2 worm cellular contexts compared by ENCODE assay signal in the genomic region with DNA sequence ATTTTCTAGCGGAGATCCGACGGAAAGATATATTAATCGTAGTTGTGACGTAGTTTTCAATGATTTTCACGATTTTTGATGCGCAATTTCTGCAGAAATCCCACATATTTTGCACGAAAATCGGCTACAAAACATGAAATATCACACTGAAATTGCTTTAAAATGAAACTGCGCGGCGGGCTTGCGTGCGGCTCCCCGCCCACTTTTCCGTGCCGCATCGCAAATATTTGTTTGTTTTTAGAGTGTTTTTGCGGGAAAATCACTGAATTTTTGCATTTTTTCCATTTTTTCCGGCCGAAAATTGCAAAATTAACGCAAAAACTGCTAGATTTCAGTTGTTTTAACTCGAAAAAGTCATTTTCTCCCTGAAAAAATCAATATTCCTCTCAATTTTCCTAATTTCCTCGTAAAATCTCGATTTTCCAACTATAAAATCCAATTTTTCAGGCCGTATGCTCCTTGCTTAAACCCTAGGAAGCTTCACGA.
TF ChIP-seq lines count a peak whose summit lies in the region.

Y76B12C.6 (plus strand) TSS at position 436 of the 486 bp plus-strand sequence.

TF ChIP-seq in whole organism, L3 larva, 47 proteins besides CTCF, POLR2A, EP300 and RAD21 (continued from another document):
- no peak for TF ChIP-seq snpc-4 (tag; optimal IDR thresholded peaks at IDR 0.05; lab: Kevin White, UChicago)

TF ChIP-seq in whole organism, young adult, 124 proteins besides CTCF, POLR2A, EP300 and RAD21 (continued from another document):
- TF ChIP-seq F55B11.4 (tag; optimal IDR thresholded peaks at IDR 0.05; lab: Kevin White, UChicago; ENCODE audit: borderline replicate concordance, insufficient read depth) (no peak), ceh-27 (GFP tag; optimal IDR thresholded peaks at IDR 0.05; lab: Kevin White, UChicago) (peak; percentile 11), attf-5 (GFP tag; optimal IDR thresholded peaks at IDR 0.05; lab: Kevin White, UChicago) (peak; percentile 40), nfya-2 (GFP tag; IDR thresholded peaks at IDR 0.05; lab: Robert Waterston, UW) (no peak), fkh-3 (tag; optimal IDR thresholded peaks at IDR 0.05; lab: Kevin White, UChicago) (no peak), mcd-1 (GFP tag; IDR thresholded peaks at IDR 0.05; lab: Robert Waterston, UW) (peak; percentile 53), ztf-26 (tag; optimal IDR thresholded peaks at IDR 0.05; lab: Kevin White, UChicago) (no peak), ama-1 (optimal IDR thresholded peaks at IDR 0.05; lab: Kevin White, UChicago) (no peak), ama-1 (GFP tag; optimal IDR thresholded peaks at IDR 0.05; lab: Kevin White, UChicago) (no peak), K11D2.4 (GFP tag; IDR thresholded peaks at IDR 0.05; lab: Robert Waterston, UW) (no peak), snpc-3.4 (tag; optimal IDR thresholded peaks at IDR 0.05; lab: Kevin White, UChicago) (no peak), madf-6 (GFP tag; IDR thresholded peaks at IDR 0.05; lab: Robert Waterston, UW) (peak; percentile 48), tlf-1 (GFP tag; optimal IDR thresholded peaks at IDR 0.05; lab: Kevin White, UChicago) (no peak), rcor-1 (GFP tag; IDR thresholded peaks at IDR 0.05; lab: Robert Waterston, UW) (no peak)
